Fruit fly (Drosophila melanogaster) whole organism, adult: ENCODE measurements around the gene Cpr5C.

Experiments used
- CG11617 ChIP-seq: fragments of 200-800 bp; sonication (Bioruptor generic); optimal IDR thresholded peaks from 2 replicates; lab custom pipeline; 2017; ENCODE audit warnings: mild to moderate bottlenecking, missing biosample characterization, missing genetic modification reagents, missing genetic modification characterization
- CG12768 ChIP-seq: fragments of 200-800 bp; sonication (Bioruptor generic); optimal IDR thresholded peaks from 2 replicates; lab custom pipeline; 2017; ENCODE audit warnings: missing biosample characterization, missing genetic modification characterization, mild to moderate bottlenecking, moderate library complexity, missing genetic modification reagents
- CG14711 ChIP-seq: fragments of 200-800 bp; sonication (Bioruptor generic); optimal IDR thresholded peaks from 2 replicates; lab custom pipeline; 2018; ENCODE audit warnings: missing biosample characterization, mild to moderate bottlenecking, missing genetic modification characterization, moderate library complexity
- CG1620 ChIP-seq: fragments of 200-800 bp; sonication (Bioruptor generic); optimal IDR thresholded peaks from 2 replicates; lab custom pipeline; 2016; ENCODE audit warnings: missing biosample characterization, missing genetic modification characterization
- CG33017 ChIP-seq: fragments of 200-800 bp; sonication (Bioruptor generic); optimal IDR thresholded peaks from 2 replicates; lab custom pipeline; 2018; ENCODE audit warnings: missing biosample characterization, mild to moderate bottlenecking, missing genetic modification characterization, moderate library complexity
- CG5204 ChIP-seq: fragments of 200-800 bp; sonication (Bioruptor generic); optimal IDR thresholded peaks from 2 replicates; lab custom pipeline; 2016; ENCODE audit warnings: missing biosample characterization, missing genetic modification characterization
- CG7045 ChIP-seq: fragments of 200-800 bp; sonication (Bioruptor generic); optimal IDR thresholded peaks from 2 replicates; lab custom pipeline; 2017; ENCODE audit warnings: missing biosample characterization, mild to moderate bottlenecking, missing genetic modification characterization
- CG7101 ChIP-seq: fragments of 200-800 bp; sonication (Bioruptor generic); optimal IDR thresholded peaks from 2 replicates; lab custom pipeline; 2018; ENCODE audit warnings: missing biosample characterization, mild to moderate bottlenecking, missing genetic modification characterization, moderate library complexity
- Clk ChIP-seq: fragments of 200-800 bp; sonication (Bioruptor generic); optimal IDR thresholded peaks from 2 replicates; lab custom pipeline; 2017; ENCODE audit warnings: missing biosample characterization, missing genetic modification characterization
- Crg-1 ChIP-seq: fragments of 200-800 bp; sonication (Bioruptor generic); optimal IDR thresholded peaks from 2 replicates; lab custom pipeline; 2016; ENCODE audit warnings: missing biosample characterization, missing genetic modification characterization
- Hr96 ChIP-seq: fragments of 200-800 bp; sonication (Bioruptor generic); optimal IDR thresholded peaks from 2 replicates; lab custom pipeline; 2016; ENCODE audit warnings: missing biosample characterization, missing genetic modification characterization
- Mnt ChIP-seq: fragments of 200-800 bp; sonication (Bioruptor generic); optimal IDR thresholded peaks from 2 replicates; lab custom pipeline; 2016; ENCODE audit warnings: missing biosample characterization, mild to moderate bottlenecking, missing genetic modification characterization
- bab1 ChIP-seq: fragments of 200-800 bp; sonication (Bioruptor generic); optimal IDR thresholded peaks from 3 replicates; lab custom pipeline; 2019; ENCODE audit warnings: missing biosample characterization, mild to moderate bottlenecking, missing genetic modification characterization, moderate library complexity
- cic ChIP-seq: fragments of 200-800 bp; sonication (Bioruptor generic); optimal IDR thresholded peaks from 2 replicates; lab custom pipeline; 2017; ENCODE audit warnings: missing biosample characterization, mild to moderate bottlenecking, missing genetic modification characterization, moderate library complexity
- cnc ChIP-seq, 2 experiments: fragments of >200 bp; optimal IDR thresholded peaks; 2 replicates each; lab custom pipeline; 2017
- ovo ChIP-seq: fragments of 200-800 bp; sonication (Bioruptor generic); optimal IDR thresholded peaks from 2 replicates; lab custom pipeline; 2016; ENCODE audit warnings: missing biosample characterization, missing genetic modification characterization
- pad ChIP-seq: fragments of 200-800 bp; sonication (Bioruptor generic); optimal IDR thresholded peaks from 3 replicates; lab custom pipeline; 2017; ENCODE audit warnings: missing biosample characterization, missing genetic modification characterization, mild to moderate bottlenecking, moderate library complexity, missing genetic modification reagents
- tj ChIP-seq: fragments of 200-800 bp; sonication (Bioruptor generic); optimal IDR thresholded peaks from 3 replicates; lab custom pipeline; 2017; ENCODE audit warnings: missing biosample characterization, mild to moderate bottlenecking, missing genetic modification characterization, moderate library complexity

The Cpr5C gene

dm6 chrX:5783260-5784040 is 21.0 kb upstream of the Cpr5C start:
- TF ChIP-seq Hr96 (GFP tag; lab: Kevin White, UChicago) = no peak
- no peak for TF ChIP-seq cnc (optimal IDR thresholded peaks at IDR 0.05; lab: Kevin White, UChicago)
- no peak for TF ChIP-seq CG12768 (GFP tag; lab: Kevin White, UChicago)
- TF ChIP-seq cic (GFP tag; lab: Kevin White, UChicago) = no peak
- no peak for TF ChIP-seq CG7045 (GFP tag; lab: Kevin White, UChicago)
- no peak for TF ChIP-seq CG11617
- no peak for TF ChIP-seq ovo (GFP tag; lab: Kevin White, UChicago)
- TF ChIP-seq Clk (GFP tag; lab: Kevin White, UChicago) = no peak
- TF ChIP-seq pad (GFP tag; lab: Kevin White, UChicago) = no peak
- TF ChIP-seq CG14711 (tag; lab: Kevin White, UChicago) = no peak
- TF ChIP-seq CG7101 (tag; lab: Kevin White, UChicago) = no peak
- no peak for TF ChIP-seq CG33017 (tag; lab: Kevin White, UChicago)
- TF ChIP-seq CG1620 (GFP tag; lab: Kevin White, UChicago) = no peak
- TF ChIP-seq bab1 (GFP tag; lab: Kevin White, UChicago) = no peak

dm6 chrX:5786559-5786958 is 17.9 kb upstream of the Cpr5C start:
- TF ChIP-seq CG5204 (GFP tag; lab: Kevin White, UChicago) = no peak

dm6 chrX:5789187-5789586 is 15.3 kb upstream of the Cpr5C start, which contains the start of gene CG15767:
Gene CG15767, plus strand, starts transcription at chrX:5789487.
- TF ChIP-seq Crg-1 (GFP tag; lab: Kevin White, UChicago) = no peak

DNA sequence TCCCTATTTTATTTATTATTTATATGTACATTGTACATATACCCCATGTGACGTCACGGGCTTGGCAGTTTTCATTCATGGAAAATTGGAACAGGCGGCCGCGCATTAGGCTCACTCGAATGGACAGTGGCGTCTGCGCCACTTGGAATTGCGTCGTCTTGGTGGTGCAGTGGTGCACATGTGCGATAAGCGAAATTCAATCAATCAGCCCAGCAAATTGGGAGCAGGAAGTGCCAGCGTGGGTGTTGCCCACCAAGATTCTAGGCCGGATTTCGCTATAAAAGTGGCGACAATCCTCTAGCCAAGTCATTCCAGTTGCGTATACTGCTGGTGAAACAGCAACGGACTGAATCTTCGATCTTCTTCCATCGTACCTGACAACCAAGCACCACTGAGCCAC is 12.6 kb upstream of the Cpr5C start, which contains the start of gene CG12239:
Gene CG12239, plus strand, starts transcription at position 301 of the 400 bp plus-strand sequence.
- no peak for TF ChIP-seq Clk (GFP tag; lab: Kevin White, UChicago)
- TF ChIP-seq bab1 (GFP tag; lab: Kevin White, UChicago) = no peak

DNA sequence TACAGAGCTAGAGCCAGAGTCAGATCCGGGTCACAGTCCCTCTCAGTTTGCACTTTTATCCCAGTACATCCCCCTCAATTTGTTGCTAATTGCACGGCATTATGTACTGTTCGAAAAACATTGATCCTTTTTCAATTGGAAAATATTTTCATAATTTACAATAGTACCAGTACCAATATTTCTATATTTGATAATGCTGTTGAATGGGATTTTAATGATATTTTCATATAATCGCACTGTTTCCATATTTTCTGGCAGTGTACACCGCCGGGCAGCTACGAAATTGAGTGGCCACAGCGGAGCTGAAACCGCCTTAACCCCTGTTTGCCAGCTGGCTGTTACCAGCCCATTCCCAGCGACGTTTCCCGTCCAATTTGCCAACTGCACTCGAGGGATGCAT is 3.8 kb upstream of the Cpr5C start:
- TF ChIP-seq Clk (GFP tag; lab: Kevin White, UChicago) (no peak), tj (GFP tag; lab: Kevin White, UChicago) (no peak), cic (GFP tag; lab: Kevin White, UChicago) (no peak), cnc (optimal IDR thresholded peaks at IDR 0.05; lab: Kevin White, UChicago) (no peak), bab1 (GFP tag; lab: Kevin White, UChicago) (no peak)

DNA sequence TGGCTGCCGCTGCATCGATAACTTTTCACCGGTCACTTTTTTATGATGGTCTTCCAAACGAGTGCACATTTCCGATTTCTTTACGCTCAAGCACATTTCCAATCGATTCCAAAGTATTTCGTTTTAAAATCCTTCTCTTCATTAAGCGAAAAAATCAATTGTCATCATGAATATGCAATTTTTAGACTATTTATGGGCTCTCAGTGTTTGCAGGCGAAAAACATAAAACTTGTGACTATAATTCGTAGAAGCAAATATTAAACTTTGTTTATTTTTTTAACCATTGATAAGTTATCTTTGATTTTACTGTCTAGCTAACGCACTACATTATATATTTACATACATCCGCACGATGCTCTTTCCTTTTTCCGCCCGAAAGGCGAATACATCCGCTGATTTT is 4.2 kb downstream of the Cpr5C start, which contains the start of gene Prosbeta2R1:
Gene Prosbeta2R1, plus strand, starts transcription at position 301 of the 400 bp plus-strand sequence.
- no peak for TF ChIP-seq CG33017 (tag; lab: Kevin White, UChicago)
- TF ChIP-seq CG11617 = no peak
- no peak for TF ChIP-seq bab1 (GFP tag; lab: Kevin White, UChicago)

- TF ChIP-seq Hr96 (GFP tag; lab: Kevin White, UChicago) (no peak), CG1620 (GFP tag; lab: Kevin White, UChicago) (no peak), CG11617 (no peak), CG5204 (GFP tag; lab: Kevin White, UChicago) (no peak), CG12768 (GFP tag; lab: Kevin White, UChicago) (no peak)
These were observed 8.4 kb downstream of the Cpr5C start, which contains the start of gene CG44329 for dm6 chrX:5812877-5813276. Gene CG44329, minus strand, starts transcription at chrX:5812977.

DNA sequence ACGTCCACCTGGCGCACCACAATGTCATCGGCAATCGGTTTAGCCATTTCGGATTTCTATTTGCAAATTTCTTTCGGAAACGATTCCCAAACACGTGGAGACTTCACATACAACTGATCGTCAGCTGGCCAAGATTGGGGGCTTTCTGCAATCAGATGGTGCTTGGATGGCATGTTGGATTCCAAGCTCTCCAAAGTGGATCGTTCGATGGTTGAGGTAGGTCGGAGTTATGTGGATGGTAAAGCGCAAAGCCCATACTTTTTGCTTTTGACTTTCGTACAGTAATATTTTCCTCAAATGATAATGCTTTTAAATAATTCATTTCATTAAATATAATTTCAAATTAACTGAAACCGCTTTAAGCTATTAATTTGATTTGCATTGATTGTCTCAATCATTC is 11.2 kb downstream of the Cpr5C start, which contains the start of gene AgmNAT:
Gene AgmNAT, minus strand, starts transcription at position 101 of the 400 bp plus-strand sequence.
- TF ChIP-seq CG14711 (tag; lab: Kevin White, UChicago) (no peak), Mnt (GFP tag; lab: Kevin White, UChicago) (peak; percentile 45)

- TF ChIP-seq bab1 (GFP tag; lab: Kevin White, UChicago) (no peak), CG14711 (tag; lab: Kevin White, UChicago) (no peak), CG11617 (no peak), CG33017 (tag; lab: Kevin White, UChicago) (no peak)
These were observed 12.7 kb downstream of the Cpr5C start for dm6 chrX:5817191-5817590.
